Worm (Caenorhabditis elegans) whole organism, L4 larva: ENCODE measurements around the gene Y41C4A.6.
A peak's percentile ranks its signal among the peaks of the same experiment; 100 is the strongest.

Source experiments
- F44E2.7 ChIP-seq: fragments of 200-800 bp; sonication (Bioruptor generic); IDR thresholded peaks from 2 replicates; pipeline ENCODE4 v2.1.2; 2022; ENCODE audit warnings: missing genetic modification characterization, missing compliant biosample characterization
- Y105C5A.15 ChIP-seq: fragments of 200-800 bp; sonication (Bioruptor generic); IDR thresholded peaks from 2 replicates; pipeline ENCODE4 v1.3.6; 2022; ENCODE audit warnings: missing genetic modification characterization, missing compliant biosample characterization
- Y48G9A.11 ChIP-seq: fragments of 200-800 bp; sonication (Bioruptor generic); IDR thresholded peaks from 2 replicates; pipeline ENCODE4 v1.3.6; 2022; ENCODE audit warnings: missing genetic modification reagents, missing genetic modification characterization, missing compliant biosample characterization
- Y5F2A.4 ChIP-seq: fragments of 200-800 bp; sonication (Bioruptor generic); optimal IDR thresholded peaks from 2 replicates; lab custom pipeline; 2018; ENCODE audit warnings: mild to moderate bottlenecking, missing genetic modification characterization, missing compliant biosample characterization
- ZK337.2 ChIP-seq: fragments of 200-800 bp; sonication (Bioruptor generic); IDR thresholded peaks from 2 replicates; pipeline ENCODE4 v1.3.6; 2022; ENCODE audit warnings: missing genetic modification reagents, missing genetic modification characterization, missing compliant biosample characterization
- ZK546.5 ChIP-seq, 2 experiments: sonication (generic microtip); optimal IDR thresholded peaks; 2 replicates each; lab custom pipeline; 2017; ENCODE audit warnings: missing biosample characterization in 2 of 2, missing genetic modification characterization in 2 of 2
- aha-1 ChIP-seq: fragments of 150-350 bp; peaks from one replicate; lab custom pipeline; 2014; ENCODE audit warnings: missing biosample characterization, missing genetic modification characterization
- ceh-28 ChIP-seq: fragments of 150-350 bp; optimal IDR thresholded peaks from 2 replicates; lab custom pipeline; 2014; ENCODE audit warnings: missing biosample characterization, missing genetic modification reagents, missing genetic modification characterization
- ceh-32 ChIP-seq: sonication (generic microtip); optimal IDR thresholded peaks from 2 replicates; lab custom pipeline; 2016; ENCODE audit warnings: mild to moderate bottlenecking, missing genetic modification characterization, missing compliant biosample characterization; ENCODE audit not compliant: poor library complexity
- ceh-44 ChIP-seq: fragments of 200-800 bp; sonication (Bioruptor generic); IDR thresholded peaks from 2 replicates; pipeline ENCODE4 v1.3.6; 2022; ENCODE audit warnings: missing genetic modification reagents, missing genetic modification characterization, missing compliant biosample characterization
- dmd-6 ChIP-seq: fragments of 200-800 bp; sonication (Bioruptor generic); IDR thresholded peaks from 2 replicates; pipeline ENCODE4 v1.3.6; 2022; ENCODE audit warnings: missing genetic modification reagents, missing genetic modification characterization, missing compliant biosample characterization
- dmd-8 ChIP-seq: fragments of 200-800 bp; sonication (Bioruptor generic); IDR thresholded peaks from 2 replicates; pipeline ENCODE4 v1.3.6; 2022; ENCODE audit warnings: missing genetic modification characterization, missing compliant biosample characterization
- dmd-9 ChIP-seq: fragments of 200-800 bp; sonication (Bioruptor generic); IDR thresholded peaks from 2 replicates; pipeline ENCODE4 v1.3.6; 2022; ENCODE audit warnings: missing genetic modification reagents, missing genetic modification characterization, missing compliant biosample characterization
- dpl-1 ChIP-seq: fragments of 150-350 bp; optimal IDR thresholded peaks from 2 replicates; lab custom pipeline; 2014; ENCODE audit warnings: missing biosample characterization, missing genetic modification reagents, missing genetic modification characterization
- duxl-1 ChIP-seq: sonication (generic microtip); optimal IDR thresholded peaks from 2 replicates; lab custom pipeline; 2016; ENCODE audit warnings: mild to moderate bottlenecking, missing genetic modification characterization, moderate library complexity, missing compliant biosample characterization; ENCODE audit not compliant: poor library complexity
- hif-1 ChIP-seq, 2 experiments: sonication (generic microtip); optimal IDR thresholded peaks; 2 replicates each; lab custom pipeline; 2016 to 2017; ENCODE audit warnings: missing compliant biosample characterization in 2 of 2, missing genetic modification characterization in 2 of 2, missing genetic modification reagents in 2 of 2, missing genotype in 2 of 2, mild to moderate bottlenecking in 1 of 2
- hmg-1.1 ChIP-seq: fragments of 200-800 bp; sonication (Bioruptor generic); IDR thresholded peaks from 2 replicates; pipeline ENCODE4 v1.3.6; 2022; ENCODE audit warnings: missing genetic modification reagents, missing genetic modification characterization, missing compliant biosample characterization
- lin-1 ChIP-seq: fragments of 200-800 bp; sonication (Bioruptor generic); IDR thresholded peaks from 2 replicates; pipeline ENCODE4 v1.3.6; 2022; ENCODE audit warnings: missing genetic modification reagents, missing genetic modification characterization, missing compliant biosample characterization
- lin-39 ChIP-seq: fragments of 150-350 bp; optimal IDR thresholded peaks from 2 replicates; lab custom pipeline; 2014; ENCODE audit warnings: missing biosample characterization, missing genetic modification reagents, missing genetic modification characterization
- madf-5 ChIP-seq, 2 experiments: fragments of 200-800 bp; sonication (Bioruptor generic); IDR thresholded peaks; 2 replicates each; pipeline ENCODE4 v1.3.6; 2022; ENCODE audit warnings: missing compliant biosample characterization in 2 of 2, missing genetic modification characterization in 2 of 2
- madf-9 ChIP-seq: fragments of 200-800 bp; sonication (Bioruptor generic); conservative IDR thresholded peaks from 2 replicates; pipeline ENCODE4 v1.3.6; 2022; ENCODE audit warnings: missing genetic modification reagents, missing genetic modification characterization, missing compliant biosample characterization
- mdl-1 ChIP-seq, 2 experiments: fragments of 150-350 bp in 1 of 2; sonication (generic microtip) in 1 of 2; optimal IDR thresholded peaks; 2 replicates each; lab custom pipeline; 2014 to 2017; ENCODE audit warnings: missing biosample characterization in 2 of 2, missing genetic modification characterization in 2 of 2
- mep-1 ChIP-seq: fragments of 150-350 bp; sonication (generic microtip); optimal IDR thresholded peaks from 3 replicates; lab custom pipeline; 2014; ENCODE audit warnings: missing biosample characterization, missing genetic modification characterization
- nhr-111 ChIP-seq: fragments of 200-800 bp; sonication (Bioruptor generic); optimal IDR thresholded peaks from 2 replicates; lab custom pipeline; 2018; ENCODE audit warnings: mild to moderate bottlenecking, missing genetic modification characterization, missing compliant biosample characterization
- nhr-237 ChIP-seq: sonication (generic microtip); optimal IDR thresholded peaks from 2 replicates; lab custom pipeline; 2017; ENCODE audit warnings: missing biosample characterization, missing genetic modification characterization
- nhr-48 ChIP-seq: sonication (generic microtip); optimal IDR thresholded peaks from 2 replicates; lab custom pipeline; 2016; ENCODE audit warnings: mild to moderate bottlenecking, missing genetic modification characterization, missing compliant biosample characterization
- pha-4 ChIP-seq, 2 experiments: fragments of 150-350 bp in 1 of 2; fragments of 200-800 bp in 1 of 2; sonication (Bioruptor generic) in 1 of 2; IDR thresholded peaks in 1 of 2; optimal IDR thresholded peaks in 1 of 2; 2 replicates each; pipeline versions ENCODE4 v1.3.6 to Lab custom; 2014 to 2022; ENCODE audit warnings: missing genetic modification characterization in 2 of 2, missing genetic modification reagents in 2 of 2, missing biosample characterization in 1 of 2, missing compliant biosample characterization in 1 of 2
- pqm-1 ChIP-seq: sonication (generic microtip); optimal IDR thresholded peaks from 2 replicates; lab custom pipeline; 2017; ENCODE audit warnings: missing biosample characterization, missing genetic modification characterization
- saeg-2 ChIP-seq: fragments of 200-800 bp; sonication (Bioruptor generic); IDR thresholded peaks from 2 replicates; pipeline ENCODE4 v1.3.6; 2022; ENCODE audit warnings: missing genetic modification reagents, missing genetic modification characterization, missing compliant biosample characterization
- sdz-12 ChIP-seq: fragments of 200-800 bp; sonication (Bioruptor generic); optimal IDR thresholded peaks from 2 replicates; lab custom pipeline; 2018; ENCODE audit warnings: mild to moderate bottlenecking, missing genetic modification characterization, missing compliant biosample characterization
- set-16 ChIP-seq: fragments of 200-800 bp; sonication (Bioruptor generic); IDR thresholded peaks from 2 replicates; pipeline ENCODE4 v1.3.6; 2022; ENCODE audit warnings: missing genetic modification reagents, missing genetic modification characterization, missing compliant biosample characterization
- unc-130 ChIP-seq: sonication (generic microtip); optimal IDR thresholded peaks from 2 replicates; lab custom pipeline; 2016; ENCODE audit warnings: missing genetic modification reagents, missing genetic modification characterization, missing compliant biosample characterization
- unc-62 ChIP-seq, 3 experiments: fragments of 150-350 bp in 1 of 3; sonication (generic microtip); optimal IDR thresholded peaks in 2 of 3; peaks in 1 of 3; 1 replicate in 1 of 3; 2 replicates in 2 of 3; lab custom pipeline; 2014 to 2017; ENCODE audit warnings: missing biosample characterization in 3 of 3, missing genetic modification characterization in 3 of 3, missing genetic modification reagents in 3 of 3, missing genotype in 1 of 3

Y41C4A.6 gene

DNA sequence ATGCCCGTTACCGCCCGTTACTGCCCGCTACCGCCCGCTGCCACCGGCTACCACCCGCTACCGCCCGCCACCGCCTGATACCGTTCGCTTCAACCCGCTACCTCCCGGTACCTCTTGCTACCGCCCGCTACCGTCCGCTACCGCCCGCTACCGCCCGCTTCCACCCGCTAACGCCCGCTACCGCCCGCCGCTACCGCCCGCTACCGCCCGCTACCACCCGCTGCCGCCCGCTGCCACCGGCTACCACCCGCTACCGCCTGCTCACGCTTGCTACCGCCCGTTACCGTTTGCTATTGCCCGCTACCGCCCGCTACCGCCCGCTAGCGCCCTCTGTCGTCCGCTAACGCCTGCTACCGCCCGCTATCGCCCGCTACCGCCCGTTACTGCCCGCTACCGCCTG lies 5.5 kb downstream of the Y41C4A.6 start:
- no peak for TF ChIP-seq F44E2.7
- TF ChIP-seq lin-1 = no peak
- no peak for TF ChIP-seq ZK337.2 (GFP tag; lab: Robert Waterston, UW)
- no peak for TF ChIP-seq madf-9
- no peak for TF ChIP-seq dpl-1
- TF ChIP-seq hmg-1.1 (GFP tag; lab: Robert Waterston, UW) = no peak
- TF ChIP-seq pha-4 (GFP tag; IDR thresholded peaks at IDR 0.05; lab: Robert Waterston, UW) = peak; percentile 55; the same call in 1 of the 2 replicates
- no peak for TF ChIP-seq pha-4 (tag; optimal IDR thresholded peaks at IDR 0.05; lab: Kevin White, UChicago)
- TF ChIP-seq set-16 = peak; percentile 99
- no peak for TF ChIP-seq Y5F2A.4
- TF ChIP-seq sdz-12 (GFP tag; lab: Kevin White, UChicago) = peak; percentile 6

DNA sequence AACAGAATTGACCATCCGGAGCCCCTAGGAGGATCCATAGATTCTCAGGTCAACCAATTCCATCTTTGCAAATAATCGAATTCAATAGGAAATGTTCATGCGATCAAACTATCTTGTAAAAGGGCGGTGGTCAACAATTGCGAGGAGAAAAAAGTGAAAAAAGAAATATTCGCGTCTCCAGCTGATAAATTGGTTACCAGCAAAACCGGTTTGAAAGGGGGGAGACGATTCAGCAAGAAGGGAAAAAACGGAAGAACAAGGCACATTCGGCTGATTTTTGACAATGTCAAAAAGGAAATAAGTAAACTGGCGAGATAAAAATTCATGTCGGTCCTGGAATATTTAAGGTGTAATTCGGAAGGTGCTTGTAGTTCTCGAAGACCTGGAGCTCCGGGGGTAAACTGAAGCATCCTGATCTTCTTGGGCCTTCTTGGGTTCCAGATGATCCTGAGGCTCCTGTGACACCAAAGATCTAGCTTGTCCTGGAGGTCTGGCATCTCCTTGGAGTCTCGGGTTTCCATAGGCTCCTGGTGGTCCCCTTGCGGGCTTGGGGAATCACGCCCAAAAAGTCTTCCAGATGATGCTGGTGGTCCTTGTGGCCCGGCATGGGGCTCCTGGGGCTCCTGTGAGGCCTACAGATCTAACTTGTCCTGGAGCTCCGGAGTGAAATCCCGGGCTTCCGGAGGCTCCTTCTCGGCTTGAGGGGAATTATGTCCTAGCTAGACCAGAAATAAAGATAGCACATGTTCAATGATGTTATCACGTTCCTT lies 6.8 kb downstream of the Y41C4A.6 start:
- no peak for TF ChIP-seq Y105C5A.15 (GFP tag; lab: Robert Waterston, UW)
- peak in 1 of 2 experiments; percentile 52 for TF ChIP-seq unc-62 (GFP tag; optimal IDR thresholded peaks at IDR 0.05 in 1 of 2; lab: Kevin White, UChicago)
- no peak for TF ChIP-seq unc-62 (tag; optimal IDR thresholded peaks at IDR 0.05; lab: Kevin White, UChicago)
- TF ChIP-seq dmd-8 (GFP tag; lab: Robert Waterston, UW) = no peak
- TF ChIP-seq ceh-32 (tag; lab: Kevin White, UChicago) = no peak
- no peak for TF ChIP-seq dpl-1
- TF ChIP-seq dmd-9 = 0 out of 2 replicates have a peak, but pooled peaks have one; percentile 47
- peak; percentile 86 for TF ChIP-seq aha-1 (tag; lab: Kevin White, UChicago)
- no peak for TF ChIP-seq mep-1 (tag; lab: Kevin White, UChicago)
- TF ChIP-seq Y5F2A.4 = no peak
- TF ChIP-seq set-16 = peak; percentile 83

DNA sequence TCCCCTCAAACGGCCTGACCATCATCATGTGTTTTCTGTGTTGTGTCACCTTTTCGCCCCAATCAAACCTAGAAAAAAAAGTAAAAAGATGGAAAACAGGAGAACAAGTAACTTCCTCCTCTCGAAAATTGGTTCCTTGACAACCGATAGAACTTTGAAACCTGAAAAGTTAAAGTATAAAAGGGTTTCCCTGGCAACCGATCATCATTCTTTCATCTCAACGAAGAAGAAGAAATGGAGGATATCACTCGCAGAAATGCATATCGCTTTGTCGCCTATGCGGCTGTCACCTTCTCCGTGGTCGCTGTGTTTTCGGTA lies 7.4 kb downstream of the Y41C4A.6 start, which contains the start of gene col-95:
Gene col-95 (plus strand): TSS at position 219 of the 318 bp plus-strand sequence.
- no peak for TF ChIP-seq ZK546.5 (tag; optimal IDR thresholded peaks at IDR 0.05; lab: Kevin White, UChicago)
- TF ChIP-seq nhr-48 (tag; lab: Kevin White, UChicago) = no peak
- no peak for TF ChIP-seq lin-39 (tag; lab: Kevin White, UChicago)
- no peak for TF ChIP-seq dmd-6 (GFP tag; lab: Robert Waterston, UW)
- TF ChIP-seq mdl-1 (tag; optimal IDR thresholded peaks at IDR 0.05; lab: Kevin White, UChicago) = no peak
- TF ChIP-seq hif-1 (tag; optimal IDR thresholded peaks at IDR 0.05; lab: Kevin White, UChicago) = no peak
- TF ChIP-seq Y48G9A.11 (GFP tag; lab: Robert Waterston, UW) = no peak
- TF ChIP-seq unc-130 (GFP tag; lab: Kevin White, UChicago) = no peak
- TF ChIP-seq sdz-12 (GFP tag; lab: Kevin White, UChicago) = no peak
- TF ChIP-seq pqm-1 (tag; lab: Kevin White, UChicago) = no peak
- TF ChIP-seq saeg-2 (GFP tag; lab: Robert Waterston, UW) = no peak
- TF ChIP-seq nhr-111 (GFP tag; lab: Kevin White, UChicago) = no peak
- TF ChIP-seq ceh-28 = no peak
- TF ChIP-seq ceh-44 (GFP tag; lab: Robert Waterston, UW) = no peak

DNA sequence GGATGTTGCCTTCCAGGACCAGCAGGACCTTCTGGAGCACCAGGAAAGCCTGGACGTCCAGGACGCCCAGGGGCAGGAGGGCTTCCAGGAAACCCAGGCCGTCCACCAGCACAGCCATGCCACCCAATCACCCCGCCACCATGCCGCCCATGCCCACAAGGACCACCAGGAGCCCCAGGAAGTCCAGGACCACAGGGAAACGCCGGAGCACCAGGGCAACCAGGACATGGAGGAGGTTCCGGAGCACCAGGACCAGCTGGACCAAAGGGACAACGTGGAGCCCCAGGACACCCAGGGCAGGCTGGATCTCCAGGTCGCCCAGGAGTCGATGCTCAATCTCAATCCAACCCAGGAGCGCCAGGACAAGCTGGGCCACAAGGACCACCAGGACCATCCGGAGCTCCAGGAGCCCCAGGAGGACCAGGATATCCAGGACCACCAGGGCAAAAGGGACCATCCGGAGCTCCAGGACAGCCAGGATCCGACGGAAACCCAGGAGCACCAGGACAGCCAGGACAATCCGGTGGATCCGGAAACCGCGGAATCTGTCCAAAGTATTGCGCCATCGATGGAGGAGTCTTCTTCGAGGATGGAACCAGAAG lies 8.1 kb downstream of the Y41C4A.6 start:
- TF ChIP-seq nhr-237 (tag; lab: Kevin White, UChicago) = no peak
- no peak for TF ChIP-seq duxl-1 (tag; lab: Kevin White, UChicago)
- 0 out of 4 replicates have a peak, but pooled peaks of 1 of the 2 experiments have one; percentile 10 for TF ChIP-seq madf-5 (GFP tag; IDR thresholded peaks at IDR 0.05; lab: Robert Waterston, UW)
- TF ChIP-seq set-16 = peak; percentile 96
